Fruit fly (Drosophila melanogaster): ENCODE measurements around the gene Rdh.

dm6 chr3L:3845815-3846375, 20.6 kb downstream of the Rdh start, which contains the start of gene Awh:
- TF ChIP-seq Dll (optimal IDR thresholded peaks at IDR 0.05) (peak; percentile 89), CG8478 (optimal IDR thresholded peaks at IDR 0.05) (no peak), EcR (GFP tag; optimal IDR thresholded peaks at IDR 0.05) (no peak), pan (optimal IDR thresholded peaks at IDR 0.05) (no peak), usp (GFP tag; optimal IDR thresholded peaks at IDR 0.05) (no peak)

Data from whole organism.